Worm (Caenorhabditis elegans) whole organism, mixed stage, embryonic: ENCODE data around the gene F52E1.2.

ENCODE experiments used
- M03D4.4 ChIP-seq: sonication (generic microtip); optimal IDR thresholded peaks from 2 replicates; lab custom pipeline; 2017; ENCODE audit warnings: mild to moderate bottlenecking, missing genetic modification characterization, missing compliant biosample characterization
- bed-3 ChIP-seq: fragments of 200-800 bp; sonication (Bioruptor generic); optimal IDR thresholded peaks from 3 replicates; lab custom pipeline; 2018; ENCODE audit warnings: mild to moderate bottlenecking, missing genetic modification characterization, moderate library complexity, missing compliant biosample characterization
- blmp-1 ChIP-seq: fragments of 150-350 bp; optimal IDR thresholded peaks from 2 replicates; lab custom pipeline; 2014; ENCODE audit warnings: missing biosample characterization, missing genetic modification characterization
- ceh-39 ChIP-seq: fragments of 150-350 bp; optimal IDR thresholded peaks from 2 replicates; lab custom pipeline; 2014; ENCODE audit warnings: missing biosample characterization, missing genetic modification characterization
- ceh-43 ChIP-seq: fragments of 200-800 bp; sonication (Bioruptor generic); optimal IDR thresholded peaks from 2 replicates; lab custom pipeline; 2018; ENCODE audit warnings: mild to moderate bottlenecking, missing genetic modification characterization, moderate library complexity, missing compliant biosample characterization
- ceh-83 ChIP-seq: fragments of 200-800 bp; sonication (Bioruptor generic); optimal IDR thresholded peaks from 2 replicates; lab custom pipeline; 2018; ENCODE audit warnings: mild to moderate bottlenecking, missing genetic modification characterization, missing compliant biosample characterization
- ces-1 ChIP-seq: fragments of 150-350 bp; optimal IDR thresholded peaks from 2 replicates; lab custom pipeline; 2014; ENCODE audit warnings: missing biosample characterization, missing genetic modification reagents, missing genetic modification characterization
- cnd-1 ChIP-seq: fragments of 200-800 bp; sonication (Bioruptor generic); optimal IDR thresholded peaks from 2 replicates; lab custom pipeline; 2018; ENCODE audit warnings: mild to moderate bottlenecking, missing genetic modification characterization, missing compliant biosample characterization
- drap-1 ChIP-seq: fragments of 200-800 bp; sonication (Bioruptor generic); optimal IDR thresholded peaks from 3 replicates; lab custom pipeline; 2018; ENCODE audit warnings: mild to moderate bottlenecking, missing genetic modification characterization, missing compliant biosample characterization
- elt-1 ChIP-seq: sonication (generic microtip); optimal IDR thresholded peaks from 2 replicates; lab custom pipeline; 2017; ENCODE audit warnings: missing genetic modification characterization, mild to moderate bottlenecking, missing compliant biosample characterization, antibody characterized with exemption, moderate library complexity, borderline replicate concordance; ENCODE audit not compliant: insufficient read depth
- elt-3 ChIP-seq: fragments of 150-350 bp; optimal IDR thresholded peaks from 2 replicates; lab custom pipeline; 2014; ENCODE audit warnings: missing biosample characterization, missing genetic modification characterization
- flh-1 ChIP-seq: fragments of 200-800 bp; sonication (Bioruptor generic); optimal IDR thresholded peaks from 2 replicates; lab custom pipeline; 2018; ENCODE audit warnings: mild to moderate bottlenecking, missing genetic modification characterization, moderate library complexity, missing compliant biosample characterization
- ham-2 ChIP-seq: fragments of 200-800 bp; sonication (Bioruptor generic); optimal IDR thresholded peaks from 2 replicates; lab custom pipeline; 2018; ENCODE audit warnings: mild to moderate bottlenecking, missing genetic modification characterization, missing compliant biosample characterization
- hlh-1 ChIP-seq: fragments of 150-350 bp; optimal IDR thresholded peaks from 2 replicates; lab custom pipeline; 2014; ENCODE audit warnings: missing biosample characterization, missing genetic modification reagents, missing genetic modification characterization
- lin-13 ChIP-seq: fragments of 150-350 bp; optimal IDR thresholded peaks from 2 replicates; lab custom pipeline; 2014; ENCODE audit warnings: missing biosample characterization, missing genetic modification characterization
- lin-32 ChIP-seq: fragments of 200-800 bp; sonication (Bioruptor generic); optimal IDR thresholded peaks from 2 replicates; lab custom pipeline; 2018; ENCODE audit warnings: mild to moderate bottlenecking, missing genetic modification characterization, missing compliant biosample characterization
- lsy-2 ChIP-seq: fragments of 150-350 bp; optimal IDR thresholded peaks from 2 replicates; lab custom pipeline; 2014; ENCODE audit warnings: missing biosample characterization, missing genetic modification characterization
- mab-5 ChIP-seq: fragments of 150-350 bp; optimal IDR thresholded peaks from 2 replicates; lab custom pipeline; 2014; ENCODE audit warnings: missing biosample characterization, missing genetic modification characterization
- mep-1 ChIP-seq: fragments of 150-350 bp; optimal IDR thresholded peaks from 2 replicates; lab custom pipeline; 2017; ENCODE audit warnings: missing biosample characterization, missing genetic modification reagents, missing genetic modification characterization, inconsistent platforms
- mls-2 ChIP-seq: sonication (generic microtip); optimal IDR thresholded peaks from 2 replicates; lab custom pipeline; 2016; ENCODE audit warnings: mild to moderate bottlenecking, missing genetic modification characterization, moderate library complexity, missing compliant biosample characterization
- nhr-12 ChIP-seq: fragments of 150-350 bp; optimal IDR thresholded peaks from 2 replicates; lab custom pipeline; 2014; ENCODE audit warnings: missing biosample characterization, missing genetic modification characterization
- nhr-2 ChIP-seq: fragments of 150-350 bp; optimal IDR thresholded peaks from 2 replicates; lab custom pipeline; 2014; ENCODE audit warnings: missing biosample characterization, missing genetic modification characterization
- nhr-28 ChIP-seq: fragments of 150-350 bp; optimal IDR thresholded peaks from 2 replicates; lab custom pipeline; 2014; ENCODE audit warnings: missing biosample characterization, missing genetic modification characterization
- nhr-76 ChIP-seq: sonication (generic microtip); optimal IDR thresholded peaks from 2 replicates; lab custom pipeline; 2017; ENCODE audit warnings: missing biosample characterization, missing genetic modification characterization
- pha-4 ChIP-seq: fragments of 150-350 bp; optimal IDR thresholded peaks from 2 replicates; lab custom pipeline; 2018; ENCODE audit warnings: missing biosample characterization, missing genetic modification reagents, missing genetic modification characterization
- snpc-4 ChIP-seq: fragments of 150-350 bp; optimal IDR thresholded peaks from 2 replicates; lab custom pipeline; 2014; ENCODE audit warnings: missing biosample characterization, missing genetic modification characterization
- sptf-1 ChIP-seq: sonication (generic microtip); optimal IDR thresholded peaks from 2 replicates; lab custom pipeline; 2017; ENCODE audit warnings: mild to moderate bottlenecking, missing genetic modification characterization, moderate library complexity, missing compliant biosample characterization
- tbx-8 ChIP-seq: fragments of 200-800 bp; sonication (Bioruptor generic); optimal IDR thresholded peaks from 2 replicates; lab custom pipeline; 2018; ENCODE audit warnings: mild to moderate bottlenecking, missing genetic modification characterization, moderate library complexity, missing compliant biosample characterization
- unc-120 ChIP-seq: sonication (generic microtip); optimal IDR thresholded peaks from 2 replicates; lab custom pipeline; 2017; ENCODE audit warnings: missing genetic modification characterization, missing compliant biosample characterization; ENCODE audit not compliant: poor library complexity, severe bottlenecking
- unc-39 ChIP-seq: fragments of 150-350 bp; optimal IDR thresholded peaks from 2 replicates; lab custom pipeline; 2014; ENCODE audit warnings: missing biosample characterization, missing genetic modification characterization
- unc-62 ChIP-seq: fragments of 150-350 bp; optimal IDR thresholded peaks from 2 replicates; lab custom pipeline; 2014; ENCODE audit warnings: missing biosample characterization, missing genetic modification reagents, missing genetic modification characterization
- zip-8 ChIP-seq: fragments of 150-350 bp; optimal IDR thresholded peaks from 2 replicates; lab custom pipeline; 2014; ENCODE audit warnings: missing biosample characterization, missing genetic modification characterization
- ztf-11 ChIP-seq: fragments of 150-350 bp; optimal IDR thresholded peaks from 2 replicates; lab custom pipeline; 2014; ENCODE audit warnings: missing biosample characterization, missing genetic modification characterization

F52E1.2 gene

DNA sequence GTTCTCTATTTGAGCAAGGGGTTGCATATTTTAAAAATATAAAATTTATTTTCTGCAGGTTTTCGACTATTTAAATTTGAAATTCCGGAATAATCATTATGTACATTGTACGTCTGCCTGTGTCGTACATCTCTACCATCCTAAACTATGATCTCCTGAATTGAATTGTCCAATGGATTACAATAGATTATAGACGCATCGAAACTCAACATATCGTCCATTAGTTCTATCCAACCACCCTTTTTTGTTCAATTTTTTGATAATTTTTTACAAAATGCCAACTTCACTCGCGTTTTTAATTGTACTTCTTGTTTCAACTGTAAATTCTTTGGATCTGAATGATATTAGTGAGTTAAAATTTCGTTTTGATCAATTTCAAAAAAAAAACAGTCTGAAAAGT, at the start of gene F52E1.2:
F52E1.2 (plus strand) TSS at position 190 of the 400 bp plus-strand sequence.
- TF ChIP-seq drap-1 (GFP tag; lab: Kevin White, UChicago) (no peak), lin-32 (GFP tag; lab: Kevin White, UChicago) (no peak), sptf-1 (tag; lab: Kevin White, UChicago) (no peak), mab-5 (no peak), flh-1 (GFP tag; lab: Kevin White, UChicago) (no peak), blmp-1 (no peak), nhr-12 (tag; lab: Kevin White, UChicago) (no peak)

DNA sequence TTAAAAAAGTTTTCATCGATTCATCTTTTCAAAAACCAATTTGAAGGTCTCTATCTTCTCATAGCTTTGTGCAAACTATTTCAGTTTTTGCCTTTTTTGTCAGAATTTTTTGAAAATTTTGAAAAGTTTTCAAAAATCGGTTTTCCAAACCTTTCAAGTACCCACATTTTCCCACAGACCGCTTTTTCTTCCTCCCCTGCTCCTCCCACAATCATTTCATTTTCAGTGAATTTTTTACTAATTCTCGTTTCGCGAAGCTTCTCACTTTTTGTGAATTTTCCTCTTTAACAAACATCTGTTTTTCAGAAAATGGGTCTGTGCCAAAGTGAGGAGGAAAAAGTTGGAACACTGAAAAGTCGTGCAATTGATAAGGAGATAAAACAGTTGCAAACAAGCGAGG, 39.7 kb upstream of the F52E1.2 start, which contains the start of gene gpa-2:
gpa-2 (plus strand) TSS at position 301 of the 400 bp plus-strand sequence.
- TF ChIP-seq ces-1 (no peak), ztf-11 (tag; lab: Kevin White, UChicago) (no peak), lsy-2 (no peak), mep-1 (no peak), lin-13 (tag; lab: Kevin White, UChicago) (no peak), lin-32 (GFP tag; lab: Kevin White, UChicago) (no peak), tbx-8 (GFP tag; lab: Kevin White, UChicago) (no peak), zip-8 (tag; lab: Kevin White, UChicago) (no peak), mls-2 (tag; lab: Kevin White, UChicago) (no peak), blmp-1 (no peak), ceh-39 (tag; lab: Kevin White, UChicago) (no peak), drap-1 (GFP tag; lab: Kevin White, UChicago) (no peak), M03D4.4 (tag; lab: Kevin White, UChicago) (no peak), elt-3 (tag; lab: Kevin White, UChicago) (no peak), unc-39 (tag; lab: Kevin White, UChicago) (no peak), bed-3 (no peak)

DNA sequence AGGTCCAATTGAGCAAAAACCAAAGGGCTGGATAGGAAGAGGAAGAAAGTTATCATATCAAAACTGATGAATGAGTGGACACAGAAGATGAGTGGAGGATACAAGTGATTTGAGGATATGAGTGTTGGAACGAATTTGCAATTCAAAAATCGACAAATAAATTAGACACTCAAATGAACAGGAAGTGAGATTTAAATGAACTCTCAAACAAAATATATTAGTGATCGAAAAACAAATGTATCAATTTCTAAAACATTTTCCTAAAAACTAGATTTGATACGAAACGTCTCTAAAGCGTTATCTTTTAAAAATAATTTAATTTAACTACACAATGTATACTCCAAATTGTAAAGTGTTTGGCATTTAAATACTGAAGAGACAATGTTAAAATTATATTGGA, 35.0 kb upstream of the F52E1.2 start, which contains the start of gene F38E1.10:
F38E1.10 (minus strand) TSS at position 101 of the 400 bp plus-strand sequence.
- no peak for TF ChIP-seq nhr-2 (tag; lab: Kevin White, UChicago)
- no peak for TF ChIP-seq ces-1
- TF ChIP-seq zip-8 (tag; lab: Kevin White, UChicago), result no peak

DNA sequence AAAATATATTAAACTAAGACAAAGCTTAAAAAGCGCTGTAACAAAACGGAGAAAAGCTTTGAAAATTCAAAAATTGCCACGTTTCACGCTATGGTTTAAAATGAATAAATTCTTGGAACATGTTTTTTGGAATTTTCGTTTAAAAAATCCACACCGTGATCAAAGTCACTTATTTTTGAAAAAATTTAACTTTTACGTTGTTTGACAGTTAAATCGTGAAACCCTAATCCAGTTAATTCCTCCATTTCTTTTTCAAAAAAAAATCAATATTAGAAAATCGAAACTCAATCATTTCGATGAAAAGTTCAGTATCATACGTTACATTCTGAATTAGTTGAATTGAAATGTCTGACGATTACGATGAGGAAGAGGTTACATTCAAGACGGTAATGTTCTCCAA, 34.5 kb upstream of the F52E1.2 start, which contains the start of gene F38E1.3:
F38E1.3 (plus strand) TSS at position 301 of the 400 bp plus-strand sequence.
- no peak for TF ChIP-seq cnd-1 (tag; lab: Kevin White, UChicago)
- no peak for TF ChIP-seq flh-1 (GFP tag; lab: Kevin White, UChicago)
- TF ChIP-seq mep-1, result no peak
- TF ChIP-seq unc-62 (GFP tag; lab: Kevin White, UChicago), result no peak
- no peak for TF ChIP-seq sptf-1 (tag; lab: Kevin White, UChicago)
- TF ChIP-seq mls-2 (tag; lab: Kevin White, UChicago), result no peak
- no peak for TF ChIP-seq pha-4 (tag; lab: Kevin White, UChicago)
- no peak for TF ChIP-seq bed-3
- TF ChIP-seq lsy-2, result no peak
- no peak for TF ChIP-seq tbx-8 (GFP tag; lab: Kevin White, UChicago)
- no peak for TF ChIP-seq ham-2 (GFP tag; lab: Kevin White, UChicago)
- TF ChIP-seq nhr-76, result no peak
- TF ChIP-seq unc-39 (tag; lab: Kevin White, UChicago), result no peak
- no peak for TF ChIP-seq drap-1 (GFP tag; lab: Kevin White, UChicago)
- TF ChIP-seq ceh-43, result no peak
- TF ChIP-seq hlh-1 (tag; lab: Kevin White, UChicago), result no peak
- TF ChIP-seq unc-120, result no peak

DNA sequence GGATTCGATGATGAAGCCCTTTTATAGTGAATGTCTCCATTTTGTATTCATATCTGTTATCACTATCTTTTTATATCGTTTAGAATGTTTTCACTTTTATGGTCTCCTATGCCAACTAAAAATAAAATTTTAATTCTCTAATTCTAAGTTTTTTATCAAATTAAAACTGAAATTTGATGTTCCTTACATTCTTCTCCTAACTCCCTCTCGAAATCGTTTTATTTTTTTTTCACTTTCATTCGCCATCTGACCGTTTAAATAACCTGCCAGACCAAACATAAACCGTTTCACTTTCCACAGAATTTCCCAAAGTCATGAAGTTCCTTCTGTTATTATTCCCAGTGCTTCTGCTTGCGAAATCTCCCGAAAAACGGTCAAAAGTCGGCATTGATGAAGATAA, 31.2 kb upstream of the F52E1.2 start, which contains the start of gene F52E1.5:
F52E1.5 (plus strand) TSS at position 301 of the 400 bp plus-strand sequence.
- no peak for TF ChIP-seq sptf-1 (tag; lab: Kevin White, UChicago)
- no peak for TF ChIP-seq elt-1 (tag; lab: Kevin White, UChicago)
- TF ChIP-seq snpc-4 (tag; lab: Kevin White, UChicago), result no peak
- TF ChIP-seq lsy-2, result no peak
- no peak for TF ChIP-seq mab-5
- no peak for TF ChIP-seq ceh-83 (GFP tag; lab: Kevin White, UChicago)
- no peak for TF ChIP-seq hlh-1 (tag; lab: Kevin White, UChicago)
- TF ChIP-seq ceh-39 (tag; lab: Kevin White, UChicago), result no peak
- TF ChIP-seq flh-1 (GFP tag; lab: Kevin White, UChicago), result no peak
- no peak for TF ChIP-seq blmp-1
- no peak for TF ChIP-seq tbx-8 (GFP tag; lab: Kevin White, UChicago)
- no peak for TF ChIP-seq nhr-28 (tag; lab: Kevin White, UChicago)
- no peak for TF ChIP-seq bed-3
- TF ChIP-seq mep-1, result no peak
- TF ChIP-seq cnd-1 (tag; lab: Kevin White, UChicago), result no peak
- TF ChIP-seq nhr-2 (tag; lab: Kevin White, UChicago), result no peak
- TF ChIP-seq lin-13 (tag; lab: Kevin White, UChicago), result no peak
- TF ChIP-seq elt-3 (tag; lab: Kevin White, UChicago), result no peak
